Fruit fly (Drosophila melanogaster): ENCODE measurements around the gene Atg8a.

Gene Atg8a

dm6 chrX:10735682-10736353 is 32.3 kb downstream of the Atg8a start (continued):
- no peak for TF ChIP-seq CG6654 (GFP tag; optimal IDR thresholded peaks at IDR 0.05)
- no peak for TF ChIP-seq cato (GFP tag; optimal IDR thresholded peaks at IDR 0.05; ENCODE audit: borderline replicate concordance)
- no peak for TF ChIP-seq Atf-2 (GFP tag; optimal IDR thresholded peaks at IDR 0.05)
- TF ChIP-seq mam (GFP tag; optimal IDR thresholded peaks at IDR 0.05), result no peak
- TF ChIP-seq sob (GFP tag; IDR thresholded peaks at IDR 0.05), result no peak
- no peak for TF ChIP-seq HHEX (GFP tag; optimal IDR thresholded peaks at IDR 0.05)
- no peak for TF ChIP-seq H2.0 (GFP tag; IDR thresholded peaks at IDR 0.05)
- no peak for TF ChIP-seq bcd (GFP tag; optimal IDR thresholded peaks at IDR 0.05)
- no peak for TF ChIP-seq CrebB (tag; optimal IDR thresholded peaks at IDR 0.05)
- no peak for TF ChIP-seq Pdp1 (GFP tag; optimal IDR thresholded peaks at IDR 0.05)
- no peak for TF ChIP-seq CG7786 (GFP tag; optimal IDR thresholded peaks at IDR 0.05)
- TF ChIP-seq Tbp (GFP tag; optimal IDR thresholded peaks at IDR 0.05), result no peak
- no peak for TF ChIP-seq salm (tag; optimal IDR thresholded peaks at IDR 0.05)
- no peak for TF ChIP-seq jing (GFP tag; optimal IDR thresholded peaks at IDR 0.05)
- no peak for TF ChIP-seq CG8765 (GFP tag; IDR thresholded peaks at IDR 0.05)
- TF ChIP-seq fru (optimal IDR thresholded peaks at IDR 0.05), result no peak
- TF ChIP-seq sens-2 (GFP tag; IDR thresholded peaks at IDR 0.05), result no peak
- no peak for TF ChIP-seq Abd-B (GFP tag; optimal IDR thresholded peaks at IDR 0.05)
- TF ChIP-seq CG1832 (GFP tag; optimal IDR thresholded peaks at IDR 0.05), result no peak
- no peak for TF ChIP-seq ssp (GFP tag; IDR thresholded peaks at IDR 0.05)
- TF ChIP-seq CG17359 (tag; optimal IDR thresholded peaks at IDR 0.05), result no peak
- no peak for TF ChIP-seq CG4328 (GFP tag; optimal IDR thresholded peaks at IDR 0.05)
- no peak for TF ChIP-seq CG17328 (GFP tag; IDR thresholded peaks at IDR 0.05)
- no peak for TF ChIP-seq CG16779 (GFP tag; IDR thresholded peaks at IDR 0.05)
- no peak for TF ChIP-seq mld (GFP tag; IDR thresholded peaks at IDR 0.05; ENCODE audit: partially characterized antibody)
- no peak for TF ChIP-seq CG31441 (GFP tag; IDR thresholded peaks at IDR 0.05)
- no peak for TF ChIP-seq BEAF-32 (GFP tag; optimal IDR thresholded peaks at IDR 0.05)
- no peak for TF ChIP-seq Mes4 (GFP tag; optimal IDR thresholded peaks at IDR 0.05)
- no peak for TF ChIP-seq H15 (GFP tag; IDR thresholded peaks at IDR 0.05)
- no peak for TF ChIP-seq BtbVII (GFP tag; optimal IDR thresholded peaks at IDR 0.05)
- no peak for TF ChIP-seq Atf3 (GFP tag; optimal IDR thresholded peaks at IDR 0.05)
- no peak for TF ChIP-seq Hsf (GFP tag; optimal IDR thresholded peaks at IDR 0.05)
- no peak for TF ChIP-seq stwl (tag; optimal IDR thresholded peaks at IDR 0.05)
- TF ChIP-seq Hr51 (GFP tag; optimal IDR thresholded peaks at IDR 0.05), result peak in 1 of 2 experiments; percentile 8
- peak; percentile 54 for TF ChIP-seq pros (GFP tag; optimal IDR thresholded peaks at IDR 0.05)
- no peak for TF ChIP-seq C15 (GFP tag; IDR thresholded peaks at IDR 0.05)
- TF ChIP-seq CG7987 (GFP tag; optimal IDR thresholded peaks at IDR 0.05), result no peak
- TF ChIP-seq yki (optimal IDR thresholded peaks at IDR 0.05), result no peak
- no peak for TF ChIP-seq CG3065 (GFP tag; optimal IDR thresholded peaks at IDR 0.05)
- TF ChIP-seq Meics (GFP tag; optimal IDR thresholded peaks at IDR 0.05), result peak; percentile 1
- no peak for TF ChIP-seq Eip74EF (GFP tag; optimal IDR thresholded peaks at IDR 0.05)
- no peak for TF ChIP-seq Fer2 (tag; optimal IDR thresholded peaks at IDR 0.05)
- TF ChIP-seq Vsx1 (GFP tag; optimal IDR thresholded peaks at IDR 0.05), result no peak
- no peak for TF ChIP-seq zen (tag; optimal IDR thresholded peaks at IDR 0.05)
- no peak for TF ChIP-seq CG4282 (GFP tag; optimal IDR thresholded peaks at IDR 0.05)
- no peak for TF ChIP-seq fd64A (GFP tag; optimal IDR thresholded peaks at IDR 0.05)
- no peak for TF ChIP-seq usp (GFP tag; optimal IDR thresholded peaks at IDR 0.05)
- TF ChIP-seq unpg (GFP tag; optimal IDR thresholded peaks at IDR 0.05), result no peak
- TF ChIP-seq Lhr (GFP tag; optimal IDR thresholded peaks at IDR 0.05), result no peak
- TF ChIP-seq CG8388 (GFP tag; optimal IDR thresholded peaks at IDR 0.05), result no peak
- no peak for TF ChIP-seq tio (GFP tag; optimal IDR thresholded peaks at IDR 0.05)
